Worm (Caenorhabditis elegans): ENCODE results near the gene coq-8.

DNA sequence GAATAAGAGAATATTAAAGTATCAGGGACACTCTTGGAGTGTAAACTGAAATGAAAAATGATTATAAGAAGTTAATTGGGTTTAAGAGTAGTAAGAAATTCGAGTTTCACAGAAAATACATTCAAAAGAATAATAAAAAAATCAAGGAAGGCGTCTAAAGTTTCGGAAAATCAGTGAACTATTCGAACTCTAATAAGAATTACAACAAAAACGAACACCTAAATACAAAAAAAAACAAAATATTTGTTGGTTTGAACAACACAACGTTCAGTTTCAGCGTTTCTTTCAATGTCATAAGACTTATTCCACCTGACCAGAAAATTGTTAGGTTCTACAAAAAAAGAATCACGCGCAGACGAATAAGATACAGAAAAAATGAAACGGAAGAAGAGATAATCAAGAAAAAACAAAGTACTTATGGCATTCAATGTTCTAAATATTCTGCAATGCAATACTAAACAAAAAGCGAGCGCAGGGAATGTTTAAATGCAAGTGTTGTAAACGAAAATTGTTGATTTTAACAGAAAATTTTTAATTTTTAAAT, 35.9 kb downstream of the coq-8 start, which contains the start of gene nhl-2:
- no peak for TF ChIP-seq F13C5.2 (tag; optimal IDR thresholded peaks at IDR 0.05)
- no peak for TF ChIP-seq ama-1 (optimal IDR thresholded peaks at IDR 0.05)
- TF ChIP-seq ets-7 (tag; optimal IDR thresholded peaks at IDR 0.05), result no peak
- no peak for TF ChIP-seq aly-1 (tag; optimal IDR thresholded peaks at IDR 0.05)
- TF ChIP-seq tbx-11 (GFP tag; IDR thresholded peaks at IDR 0.05), result no peak

Measured in whole organism, early embryonic.